Fruit fly (Drosophila melanogaster): ENCODE measurements around the gene CG7888.

The CG7888 gene

DNA sequence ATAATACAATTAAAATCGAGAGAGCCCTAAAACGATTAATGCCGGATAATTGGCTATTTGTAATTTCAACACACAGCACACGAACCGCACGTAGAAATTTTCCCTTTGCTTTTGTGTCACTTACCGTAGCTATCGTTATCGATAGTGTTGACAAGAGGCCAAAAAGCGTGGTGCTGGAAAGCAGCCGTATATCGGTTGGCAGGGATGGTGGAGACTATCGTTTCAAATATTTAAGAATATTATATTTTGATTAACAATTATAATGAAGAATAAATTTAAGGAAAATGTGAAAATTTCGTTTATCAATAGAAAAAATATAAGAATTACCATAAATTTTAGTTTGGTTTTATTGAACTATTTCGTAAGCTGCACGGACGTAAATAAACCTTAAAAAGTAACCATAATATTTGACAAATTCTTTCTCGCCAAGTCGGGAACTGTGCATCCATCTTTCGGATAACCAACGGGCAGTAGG, 39.2 kb downstream of the CG7888 start, which contains the start of gene JIL-1 (continued):
- TF ChIP-seq MESR4 (GFP tag; optimal IDR thresholded peaks at IDR 0.05) (peak; percentile 70), CG9876 (GFP tag; optimal IDR thresholded peaks at IDR 0.05) (no peak), bcd (GFP tag; optimal IDR thresholded peaks at IDR 0.05) (peak; percentile 71), Max (GFP tag; optimal IDR thresholded peaks at IDR 0.05) (peak; percentile 67), Usf (GFP tag; optimal IDR thresholded peaks at IDR 0.05) (no peak), sens-2 (GFP tag; IDR thresholded peaks at IDR 0.05) (no peak), Ets97D (GFP tag; optimal IDR thresholded peaks at IDR 0.05) (peak; percentile 54), Meics (GFP tag; optimal IDR thresholded peaks at IDR 0.05) (peak; percentile 69), fu2 (GFP tag; optimal IDR thresholded peaks at IDR 0.05) (peak; percentile 53), CG13894 (tag; optimal IDR thresholded peaks at IDR 0.05) (peak; percentile 31), p53 (GFP tag; optimal IDR thresholded peaks at IDR 0.05) (no peak), zen (tag; optimal IDR thresholded peaks at IDR 0.05) (peak; percentile 55), CG4707 (GFP tag; optimal IDR thresholded peaks at IDR 0.05) (peak; percentile 25), CG18011 (GFP tag; optimal IDR thresholded peaks at IDR 0.05) (peak; percentile 39), croc (GFP tag; conservative IDR thresholded peaks at IDR 0.05) (peak; percentile 54; the same call in 2 of the 3 replicates), nom (GFP tag; optimal IDR thresholded peaks at IDR 0.05) (no peak), CG9215 (GFP tag; IDR thresholded peaks at IDR 0.05) (peak; percentile 68), slou (GFP tag; optimal IDR thresholded peaks at IDR 0.05) (peak; percentile 47), peb (GFP tag; IDR thresholded peaks at IDR 0.05) (peak; percentile 33), CG34422 (GFP tag; IDR thresholded peaks at IDR 0.05) (peak; percentile 81), H15 (GFP tag; IDR thresholded peaks at IDR 0.05) (peak; percentile 24; the same call in 1 of the 3 replicates), tgo (GFP tag; IDR thresholded peaks at IDR 0.05) (peak; percentile 76), pfk (GFP tag; optimal IDR thresholded peaks at IDR 0.05) (no peak), sima (GFP tag; optimal IDR thresholded peaks at IDR 0.05) (no peak), tio (GFP tag; optimal IDR thresholded peaks at IDR 0.05) (no peak), CG4617 (GFP tag; optimal IDR thresholded peaks at IDR 0.05; ENCODE audit: borderline replicate concordance) (peak; percentile 9), z (GFP tag; IDR thresholded peaks at IDR 0.05) (0 out of 3 replicates have a peak, but pooled peaks have one; percentile 28), CG4404 (GFP tag; IDR thresholded peaks at IDR 0.05) (peak; percentile 54; the same call in 1 of the 2 replicates), gfzf (GFP tag; optimal IDR thresholded peaks at IDR 0.05) (no peak), NFAT (GFP tag; IDR thresholded peaks at IDR 0.05) (peak; percentile 92), CG17912 (GFP tag; optimal IDR thresholded peaks at IDR 0.05) (peak; percentile 19), Gug (GFP tag; IDR thresholded peaks at IDR 0.05) (peak; percentile 80), cato (GFP tag; optimal IDR thresholded peaks at IDR 0.05; ENCODE audit: borderline replicate concordance) (peak; percentile 21), tna (GFP tag; IDR thresholded peaks at IDR 0.05; ENCODE audit: partially characterized antibody) (peak; percentile 73), ewg (GFP tag; optimal IDR thresholded peaks at IDR 0.05) (peak; percentile 6), cas (GFP tag; IDR thresholded peaks at IDR 0.05) (peak; percentile 57), nerfin-1 (tag; optimal IDR thresholded peaks at IDR 0.05) (peak; percentile 30), gem (tag; optimal IDR thresholded peaks at IDR 0.05) (peak; percentile 59), Fer1 (GFP tag; optimal IDR thresholded peaks at IDR 0.05) (peak; percentile 60), Gsc (GFP tag; IDR thresholded peaks at IDR 0.05) (no peak), Xbp1 (GFP tag; optimal IDR thresholded peaks at IDR 0.05) (peak; percentile 76), ato (GFP tag; IDR thresholded peaks at IDR 0.05; ENCODE audit: partially characterized antibody) (peak; percentile 73), Vsx1 (GFP tag; optimal IDR thresholded peaks at IDR 0.05) (peak; percentile 19), Doc2 (GFP tag; IDR thresholded peaks at IDR 0.05) (no peak), jing (GFP tag; optimal IDR thresholded peaks at IDR 0.05) (no peak), Spps (tag; optimal IDR thresholded peaks at IDR 0.05) (no peak), bowl (GFP tag; IDR thresholded peaks at IDR 0.05) (no peak; the same call in 1 of the 2 replicates), Awh (GFP tag; IDR thresholded peaks at IDR 0.05) (no peak), al (GFP tag; IDR thresholded peaks at IDR 0.05) (peak; percentile 72), CG6654 (GFP tag; optimal IDR thresholded peaks at IDR 0.05) (no peak)

Measured in whole organism, embryonic.